Fruit fly (Drosophila melanogaster) whole organism, embryonic: ENCODE measurements around the gene aop.

ENCODE experiments used
- Asciz ChIP-seq: fragments of 200-800 bp; sonication (Bioruptor generic); optimal IDR thresholded peaks from 2 replicates; lab custom pipeline; 2017; ENCODE audit warnings: missing biosample characterization, mild to moderate bottlenecking, missing genetic modification characterization, missing genetic modification reagents
- Atf6 ChIP-seq: fragments of 200-800 bp; sonication (Bioruptor generic); IDR thresholded peaks from 2 replicates; pipeline ENCODE4 v1.3.6; 2022; ENCODE audit warnings: missing biosample characterization, missing genetic modification characterization
- BtbVII ChIP-seq: fragments of 200-800 bp; sonication (Bioruptor generic); optimal IDR thresholded peaks from 3 replicates; lab custom pipeline; 2017; ENCODE audit warnings: missing biosample characterization, mild to moderate bottlenecking, missing genetic modification characterization
- Bteb2 ChIP-seq: fragments of 200-800 bp; sonication (Bioruptor generic); optimal IDR thresholded peaks from 2 replicates; lab custom pipeline; 2016; ENCODE audit warnings: missing biosample characterization, missing genetic modification characterization
- CG10147 ChIP-seq: fragments of 200-800 bp; sonication (Bioruptor generic); optimal IDR thresholded peaks from 2 replicates; lab custom pipeline; 2019; ENCODE audit warnings: missing biosample characterization, mild to moderate bottlenecking, missing genetic modification characterization, moderate library complexity
- CG11247 ChIP-seq: fragments of 200-800 bp; sonication (Bioruptor generic); IDR thresholded peaks from 2 replicates; pipeline ENCODE4 v1.3.6; 2022; ENCODE audit warnings: missing biosample characterization, missing genetic modification characterization
- CG12071 ChIP-seq: fragments of 200-800 bp; sonication (Bioruptor generic); optimal IDR thresholded peaks from 3 replicates; lab custom pipeline; 2018; ENCODE audit warnings: missing biosample characterization, mild to moderate bottlenecking, missing genetic modification characterization
- CG12299 ChIP-seq: fragments of 200-800 bp; sonication (Bioruptor generic); optimal IDR thresholded peaks from 2 replicates; lab custom pipeline; 2018; ENCODE audit warnings: missing biosample characterization, mild to moderate bottlenecking, missing genetic modification characterization
- CG13296 ChIP-seq: fragments of 200-800 bp; sonication (Bioruptor generic); optimal IDR thresholded peaks from 3 replicates; lab custom pipeline; 2018; ENCODE audit warnings: missing biosample characterization, mild to moderate bottlenecking, missing genetic modification characterization
- CG13775 ChIP-seq: fragments of 200-800 bp; sonication (Bioruptor generic); optimal IDR thresholded peaks from 3 replicates; lab custom pipeline; 2017; ENCODE audit warnings: missing biosample characterization, mild to moderate bottlenecking, missing genetic modification characterization
- CG15514 ChIP-seq: fragments of 200-800 bp; sonication (Bioruptor generic); optimal IDR thresholded peaks from 3 replicates; lab custom pipeline; 2017; ENCODE audit warnings: missing biosample characterization, missing genetic modification characterization, mild to moderate bottlenecking, moderate library complexity, missing genetic modification reagents
- CG16863 ChIP-seq: fragments of 200-800 bp; sonication (Bioruptor generic); optimal IDR thresholded peaks from 3 replicates; lab custom pipeline; 2016; ENCODE audit warnings: missing biosample characterization, missing genetic modification characterization
- CG17829 ChIP-seq: fragments of 200-800 bp; optimal IDR thresholded peaks from 2 replicates; lab custom pipeline; 2019; ENCODE audit warnings: missing biosample characterization, mild to moderate bottlenecking, missing genetic modification characterization, moderate library complexity
- CG2712 ChIP-seq: fragments of 200-800 bp; optimal IDR thresholded peaks from 3 replicates; lab custom pipeline; 2019; ENCODE audit warnings: missing biosample characterization, mild to moderate bottlenecking, missing genetic modification characterization, moderate library complexity
- CG30403 ChIP-seq: fragments of 200-800 bp; sonication (Bioruptor generic); optimal IDR thresholded peaks from 3 replicates; lab custom pipeline; 2016; ENCODE audit warnings: missing biosample characterization, missing genetic modification characterization
- CG33557 ChIP-seq: fragments of 200-800 bp; sonication (Bioruptor generic); optimal IDR thresholded peaks from 2 replicates; lab custom pipeline; 2019; ENCODE audit warnings: missing biosample characterization, mild to moderate bottlenecking, missing genetic modification characterization, moderate library complexity
- CG34376 ChIP-seq: fragments of 200-800 bp; sonication (Bioruptor generic); optimal IDR thresholded peaks from 2 replicates; lab custom pipeline; 2018; ENCODE audit warnings: missing biosample characterization, mild to moderate bottlenecking, missing genetic modification characterization
- CG3847 ChIP-seq: fragments of 200-800 bp; sonication (Bioruptor generic); IDR thresholded peaks from 2 replicates; pipeline ENCODE4 v1.3.6; 2022; ENCODE audit warnings: missing biosample characterization, missing genetic modification characterization
- CG6683 ChIP-seq: fragments of 200-800 bp; sonication (Bioruptor generic); optimal IDR thresholded peaks from 2 replicates; lab custom pipeline; 2017; ENCODE audit warnings: missing biosample characterization, mild to moderate bottlenecking, missing genetic modification characterization, missing genetic modification reagents
- CG8478 ChIP-seq: fragments of >200 bp; optimal IDR thresholded peaks from 2 replicates; lab custom pipeline; 2018
- Dll ChIP-seq: fragments of 200-800 bp; sonication (Bioruptor generic); IDR thresholded peaks from 4 replicates; pipeline ENCODE4 v1.3.6; 2022; ENCODE audit warnings: missing biosample characterization, missing genetic modification characterization; ENCODE audit not compliant: partially characterized antibody
- Dref ChIP-seq: fragments of 200-800 bp; sonication (Bioruptor generic); IDR thresholded peaks from 2 replicates; pipeline ENCODE4 v1.3.6; 2022; ENCODE audit warnings: missing biosample characterization, missing genetic modification characterization
- E2f2 ChIP-seq: fragments of 200-800 bp; sonication (Bioruptor generic); IDR thresholded peaks from 2 replicates; pipeline ENCODE4 v1.3.6; 2022; ENCODE audit warnings: missing biosample characterization, missing genetic modification characterization
- ERR ChIP-seq: fragments of 200-800 bp; sonication (Bioruptor generic); optimal IDR thresholded peaks from 2 replicates; lab custom pipeline; 2016; ENCODE audit warnings: missing biosample characterization, missing genetic modification characterization
- GATAe ChIP-seq: fragments of 200-800 bp; sonication (Bioruptor generic); conservative IDR thresholded peaks from 2 replicates; pipeline ENCODE4 v1.3.6; 2022; ENCODE audit warnings: missing biosample characterization, missing genetic modification characterization
- HmgZ ChIP-seq: fragments of 200-800 bp; sonication (Bioruptor generic); optimal IDR thresholded peaks from 2 replicates; lab custom pipeline; 2018; ENCODE audit warnings: missing biosample characterization, mild to moderate bottlenecking, missing genetic modification characterization
- Kr ChIP-seq: fragments of 200-800 bp; sonication (Bioruptor generic); optimal IDR thresholded peaks from 2 replicates; lab custom pipeline; 2017; ENCODE audit warnings: missing biosample characterization, mild to moderate bottlenecking, missing genetic modification characterization
- Lhr ChIP-seq: fragments of 200-800 bp; sonication (Bioruptor generic); optimal IDR thresholded peaks from 3 replicates; lab custom pipeline; 2017; ENCODE audit warnings: mild to moderate bottlenecking, missing biosample characterization, missing genetic modification reagents, missing genetic modification characterization
- Nf-YC ChIP-seq: fragments of 200-800 bp; optimal IDR thresholded peaks from 3 replicates; lab custom pipeline; 2019; ENCODE audit warnings: missing biosample characterization, mild to moderate bottlenecking, missing genetic modification characterization, moderate library complexity
- Ravus ChIP-seq: fragments of 200-800 bp; sonication (Bioruptor generic); IDR thresholded peaks from 2 replicates; pipeline ENCODE4 v1.3.6; 2022; ENCODE audit warnings: missing biosample characterization, missing genetic modification characterization
- Sin3A ChIP-seq: fragments of >200 bp; optimal IDR thresholded peaks from 2 replicates; lab custom pipeline; 2018
- TFAM ChIP-seq: fragments of 200-800 bp; sonication (Bioruptor generic); optimal IDR thresholded peaks from 2 replicates; lab custom pipeline; 2017; ENCODE audit warnings: missing biosample characterization, missing genetic modification characterization, inconsistent platforms
- bowl ChIP-seq: fragments of 200-800 bp; sonication (Bioruptor generic); IDR thresholded peaks from 2 replicates; pipeline ENCODE4 v1.3.6; 2022; ENCODE audit warnings: missing biosample characterization, missing genetic modification characterization
- chinmo ChIP-seq: fragments of 200-800 bp; sonication (Bioruptor generic); IDR thresholded peaks from 4 replicates; pipeline ENCODE4 v1.3.6; 2022; ENCODE audit warnings: missing biosample characterization, missing genetic modification characterization; ENCODE audit not compliant: partially characterized antibody
- croc ChIP-seq: fragments of 200-800 bp; sonication (Bioruptor generic); conservative IDR thresholded peaks from 3 replicates; pipeline ENCODE4 v1.3.6; 2022; ENCODE audit warnings: missing biosample characterization, missing genetic modification characterization
- emc ChIP-seq: fragments of 200-800 bp; sonication (Bioruptor generic); optimal IDR thresholded peaks from 2 replicates; lab custom pipeline; 2016; ENCODE audit warnings: missing biosample characterization, missing genetic modification characterization
- eyg ChIP-seq: fragments of 200-800 bp; sonication (Bioruptor generic); optimal IDR thresholded peaks from 3 replicates; lab custom pipeline; 2016; ENCODE audit warnings: missing biosample characterization, missing genetic modification characterization
- gfzf ChIP-seq: fragments of 200-800 bp; sonication (Bioruptor generic); optimal IDR thresholded peaks from 2 replicates; lab custom pipeline; 2016; ENCODE audit warnings: missing biosample characterization, mild to moderate bottlenecking, missing genetic modification characterization, moderate library complexity
- grau ChIP-seq: fragments of 200-800 bp; optimal IDR thresholded peaks from 3 replicates; lab custom pipeline; 2019; ENCODE audit warnings: missing biosample characterization, mild to moderate bottlenecking, missing genetic modification characterization, moderate library complexity
- hb ChIP-seq: fragments of 200-800 bp; sonication (Bioruptor generic); IDR thresholded peaks from 3 replicates; pipeline ENCODE4 v1.3.6; 2022; ENCODE audit warnings: missing biosample characterization, missing genetic modification characterization; ENCODE audit not compliant: partially characterized antibody
- hkb ChIP-seq, 2 experiments: fragments of 200-800 bp in 1 of 2; fragments of >200 bp in 1 of 2; sonication (Bioruptor generic) in 1 of 2; IDR thresholded peaks in 1 of 2; optimal IDR thresholded peaks in 1 of 2; 2 replicates each; pipeline versions ENCODE4 v1.3.6 to Lab custom; 2017 to 2022; ENCODE audit warnings: missing biosample characterization in 1 of 2, missing genetic modification characterization in 1 of 2
- lbe ChIP-seq: fragments of 200-800 bp; sonication (Bioruptor generic); optimal IDR thresholded peaks from 2 replicates; lab custom pipeline; 2016; ENCODE audit warnings: missing biosample characterization, mild to moderate bottlenecking, missing genetic modification characterization
- luna ChIP-seq: fragments of 200-800 bp; sonication (Bioruptor generic); optimal IDR thresholded peaks from 2 replicates; lab custom pipeline; 2016; ENCODE audit warnings: missing biosample characterization, missing genetic modification characterization
- pho ChIP-seq: fragments of 200-800 bp; sonication (Bioruptor generic); optimal IDR thresholded peaks from 2 replicates; lab custom pipeline; 2016; ENCODE audit warnings: missing biosample characterization, missing genetic modification characterization
- prd ChIP-seq, 3 experiments: fragments of >200 bp in 2 of 3; fragments of 200-800 bp in 1 of 3; sonication (Bioruptor generic) in 1 of 3; optimal IDR thresholded peaks in 2 of 3; IDR thresholded peaks in 1 of 3; 2 replicates in 2 of 3; 3 replicates in 1 of 3; pipeline versions ENCODE4 v1.3.6 to Lab custom; 2017 to 2022; ENCODE audit warnings: missing biosample characterization in 1 of 3, missing genetic modification characterization in 1 of 3
- pzg ChIP-seq: fragments of 200-800 bp; sonication (Bioruptor generic); optimal IDR thresholded peaks from 3 replicates; lab custom pipeline; 2018; ENCODE audit warnings: missing biosample characterization, mild to moderate bottlenecking, missing genetic modification characterization, moderate library complexity
- sens-2 ChIP-seq: fragments of 200-800 bp; sonication (Bioruptor generic); IDR thresholded peaks from 2 replicates; pipeline ENCODE4 v1.3.6; 2022; ENCODE audit warnings: missing biosample characterization, missing genetic modification characterization
- slou ChIP-seq: fragments of 200-800 bp; sonication (Bioruptor generic); optimal IDR thresholded peaks from 3 replicates; lab custom pipeline; 2016; ENCODE audit warnings: missing biosample characterization, missing genetic modification characterization
- tio ChIP-seq: fragments of 200-800 bp; sonication (Bioruptor generic); optimal IDR thresholded peaks from 2 replicates; lab custom pipeline; 2017; ENCODE audit warnings: missing biosample characterization, missing genetic modification characterization, inconsistent platforms
- unc-4 ChIP-seq: fragments of 200-800 bp; sonication (Bioruptor generic); IDR thresholded peaks from 2 replicates; pipeline ENCODE4 v1.3.6; 2022; ENCODE audit warnings: missing biosample characterization, missing genetic modification characterization; ENCODE audit not compliant: partially characterized antibody
- vfl ChIP-seq: fragments of 200-800 bp; sonication (Bioruptor generic); optimal IDR thresholded peaks from 2 replicates; lab custom pipeline; 2016; ENCODE audit warnings: missing biosample characterization, missing genetic modification characterization

Gene aop

dm6 chr2L:2214004-2214403 is 35.5 kb upstream of the aop start, which contains the start of the genes Uch and CG34174 (continued):
- TF ChIP-seq TFAM (no peak), unc-4 (peak; percentile 77), Bteb2 (GFP tag; lab: Kevin White, UChicago) (peak; percentile 3), CG2712 (tag; lab: Kevin White, UChicago) (peak; percentile 23), CG10147 (GFP tag; lab: Kevin White, UChicago) (peak; percentile 45), slou (GFP tag; lab: Kevin White, UChicago) (no peak), Lhr (GFP tag; lab: Kevin White, UChicago) (peak; percentile 66), luna (GFP tag; lab: Kevin White, UChicago) (no peak), Asciz (GFP tag; lab: Kevin White, UChicago) (no peak), bowl (no peak), CG13775 (no peak), CG12071 (GFP tag; lab: Kevin White, UChicago) (no peak), CG16863 (GFP tag; lab: Kevin White, UChicago) (no peak), gfzf (GFP tag; lab: Kevin White, UChicago) (no peak), BtbVII (GFP tag; lab: Kevin White, UChicago) (peak; percentile 15), CG15514 (GFP tag; lab: Kevin White, UChicago) (peak; percentile 44), hkb (optimal IDR thresholded peaks at IDR 0.05; lab: Kevin White, UChicago) (peak; percentile 74), hkb (GFP tag; IDR thresholded peaks at IDR 0.05; lab: Robert Waterston, UW) (no peak), CG3847 (GFP tag; lab: Robert Waterston, UW) (peak; percentile 63), pzg (GFP tag; lab: Kevin White, UChicago) (peak; percentile 78), hb (GFP tag; lab: Robert Waterston, UW) (no peak), emc (no peak), Dref (GFP tag; lab: Robert Waterston, UW) (peak; percentile 60), Sin3A (lab: Kevin White, UChicago) (peak; percentile 43), CG34376 (GFP tag; lab: Kevin White, UChicago) (peak; percentile 21), CG8478 (lab: Kevin White, UChicago) (no peak), HmgZ (peak; percentile 65), CG13296 (GFP tag; lab: Kevin White, UChicago) (no peak), chinmo (GFP tag; lab: Robert Waterston, UW) (no peak), CG12299 (tag; lab: Kevin White, UChicago) (peak; percentile 22), grau (tag; lab: Kevin White, UChicago) (peak; percentile 34), ERR (GFP tag; lab: Kevin White, UChicago) (no peak), E2f2 (GFP tag; lab: Robert Waterston, UW) (peak; percentile 18; the same call in 1 of the 2 replicates), pho (GFP tag; lab: Kevin White, UChicago) (no peak), croc (GFP tag; lab: Robert Waterston, UW) (no peak), vfl (GFP tag; lab: Kevin White, UChicago) (no peak), prd (optimal IDR thresholded peaks at IDR 0.05; lab: Kevin White, UChicago) (no peak), prd (GFP tag; IDR thresholded peaks at IDR 0.05; lab: Robert Waterston, UW) (no peak), CG6683 (GFP tag; lab: Kevin White, UChicago) (no peak), Kr (GFP tag; lab: Kevin White, UChicago) (no peak), Nf-YC (peak; percentile 27), CG17829 (peak; percentile 19), Dll (GFP tag; lab: Robert Waterston, UW) (peak; percentile 82), CG11247 (no peak), CG33557 (GFP tag; lab: Kevin White, UChicago) (peak; percentile 32), GATAe (GFP tag; lab: Robert Waterston, UW) (no peak), sens-2 (no peak), eyg (GFP tag; lab: Kevin White, UChicago) (no peak), lbe (GFP tag; lab: Kevin White, UChicago) (peak; percentile 43), tio (GFP tag; lab: Kevin White, UChicago) (no peak), CG30403 (GFP tag; lab: Kevin White, UChicago) (peak; percentile 21), Atf6 (GFP tag; lab: Robert Waterston, UW) (no peak), Ravus (no peak)
